Worm (Caenorhabditis elegans) whole organism, early embryonic: ENCODE measurements around the gene puf-5.

Experiments
- B0310.2 ChIP-seq: sonication (generic microtip); optimal IDR thresholded peaks from 2 replicates; lab custom pipeline; 2016; ENCODE audit warnings: mild to moderate bottlenecking, missing genetic modification characterization, missing compliant biosample characterization
- F13C5.2 ChIP-seq: sonication (generic microtip); optimal IDR thresholded peaks from 2 replicates; lab custom pipeline; 2017; ENCODE audit warnings: mild to moderate bottlenecking, missing genetic modification characterization, inconsistent platforms, missing compliant biosample characterization
- aly-1 ChIP-seq: sonication (generic microtip); optimal IDR thresholded peaks from 2 replicates; lab custom pipeline; 2016; ENCODE audit warnings: missing genetic modification characterization, missing compliant biosample characterization
- ama-1 ChIP-seq: fragments of 150-350 bp; optimal IDR thresholded peaks from 2 replicates; lab custom pipeline; 2014
- ceh-13 ChIP-seq: fragments of 200-800 bp; sonication (Bioruptor generic); optimal IDR thresholded peaks from 2 replicates; lab custom pipeline; 2018; ENCODE audit warnings: mild to moderate bottlenecking, missing genetic modification characterization, missing compliant biosample characterization
- ceh-36 ChIP-seq: sonication (generic microtip); optimal IDR thresholded peaks from 2 replicates; lab custom pipeline; 2016; ENCODE audit warnings: missing genetic modification characterization, inconsistent platforms, missing compliant biosample characterization
- ets-7 ChIP-seq: sonication (generic microtip); optimal IDR thresholded peaks from 2 replicates; lab custom pipeline; 2016; ENCODE audit warnings: missing genotype, missing genetic modification characterization, missing compliant biosample characterization
- flt-1 ChIP-seq: fragments of 200-800 bp; sonication (Bioruptor generic); IDR thresholded peaks from 2 replicates; pipeline ENCODE4 v1.3.6; 2022; ENCODE audit warnings: missing genetic modification characterization, missing compliant biosample characterization
- hmbx-1 ChIP-seq: sonication (generic microtip); optimal IDR thresholded peaks from 2 replicates; lab custom pipeline; 2016; ENCODE audit warnings: mild to moderate bottlenecking, missing genetic modification characterization, missing compliant biosample characterization
- hmg-4 ChIP-seq: fragments of 200-800 bp; sonication (Bioruptor generic); optimal IDR thresholded peaks from 2 replicates; lab custom pipeline; 2018; ENCODE audit warnings: mild to moderate bottlenecking, missing genetic modification characterization, missing compliant biosample characterization
- hnd-1 ChIP-seq: sonication (generic microtip); optimal IDR thresholded peaks from 2 replicates; lab custom pipeline; 2016; ENCODE audit warnings: missing genetic modification characterization, missing compliant biosample characterization
- pes-1 ChIP-seq: fragments of 200-800 bp; sonication (Bioruptor generic); IDR thresholded peaks from 2 replicates; pipeline ENCODE4 v1.3.6; 2022; ENCODE audit warnings: missing genetic modification reagents, missing genetic modification characterization, missing compliant biosample characterization
- scrt-1 ChIP-seq: fragments of 200-800 bp; sonication (Bioruptor generic); IDR thresholded peaks from 2 replicates; pipeline ENCODE4 v1.3.6; 2022; ENCODE audit warnings: missing genetic modification characterization, missing compliant biosample characterization
- sea-1 ChIP-seq: fragments of 200-800 bp; sonication (Bioruptor generic); conservative IDR thresholded peaks from 2 replicates; pipeline ENCODE4 v1.3.6; 2022; ENCODE audit warnings: missing genetic modification characterization, missing compliant biosample characterization
- tbx-11 ChIP-seq: fragments of 200-800 bp; sonication (Bioruptor generic); IDR thresholded peaks from 2 replicates; pipeline ENCODE4 v1.3.6; 2022; ENCODE audit warnings: missing genetic modification characterization, missing compliant biosample characterization
- tbx-37 ChIP-seq: fragments of 200-800 bp; sonication (Bioruptor generic); conservative IDR thresholded peaks from 2 replicates; pipeline ENCODE4 v1.3.6; 2022; ENCODE audit warnings: missing genetic modification reagents, missing genetic modification characterization, missing compliant biosample characterization
- tra-4 ChIP-seq: sonication (generic microtip); optimal IDR thresholded peaks from 2 replicates; lab custom pipeline; 2017; ENCODE audit warnings: missing genetic modification characterization, missing compliant biosample characterization

The puf-5 gene

ce11 chrII:8606549-8606948 lies 31.2 kb downstream of the puf-5 start, which contains the start of gene F28C6.8:
Gene F28C6.8, plus strand, starts transcription at chrII:8606849.
- TF ChIP-seq tra-4 (tag; lab: Kevin White, UChicago) = no peak
- no peak for TF ChIP-seq ets-7 (tag; lab: Kevin White, UChicago)
- no peak for TF ChIP-seq sea-1 (GFP tag; lab: Robert Waterston, UW)
- no peak for TF ChIP-seq tbx-11 (GFP tag; lab: Robert Waterston, UW)
- no peak for TF ChIP-seq F13C5.2 (tag; lab: Kevin White, UChicago)
- no peak for TF ChIP-seq ceh-13 (GFP tag; lab: Kevin White, UChicago)
- TF ChIP-seq flt-1 = no peak
- no peak for TF ChIP-seq hmg-4 (GFP tag; lab: Kevin White, UChicago)
- TF ChIP-seq hmbx-1 (tag; lab: Kevin White, UChicago) = no peak
- TF ChIP-seq tbx-37 (GFP tag; lab: Robert Waterston, UW) = no peak
- no peak for TF ChIP-seq ama-1
- no peak for TF ChIP-seq ceh-36
- TF ChIP-seq hnd-1 (tag; lab: Kevin White, UChicago) = no peak
- no peak for TF ChIP-seq aly-1 (tag; lab: Kevin White, UChicago)
- TF ChIP-seq scrt-1 (GFP tag; lab: Robert Waterston, UW) = no peak
- no peak for TF ChIP-seq pes-1 (GFP tag; lab: Robert Waterston, UW)
- no peak for TF ChIP-seq B0310.2 (tag; lab: Kevin White, UChicago)

ce11 chrII:8607662-8608061 lies 32.3 kb downstream of the puf-5 start, which contains the start of gene F28C6.10:
Gene F28C6.10, plus strand, starts transcription at chrII:8607962.
- TF ChIP-seq aly-1 (tag; lab: Kevin White, UChicago) (no peak), ets-7 (tag; lab: Kevin White, UChicago) (no peak), sea-1 (GFP tag; lab: Robert Waterston, UW) (no peak), ceh-13 (GFP tag; lab: Kevin White, UChicago) (no peak), tra-4 (tag; lab: Kevin White, UChicago) (no peak), pes-1 (GFP tag; lab: Robert Waterston, UW) (no peak), tbx-11 (GFP tag; lab: Robert Waterston, UW) (no peak), tbx-37 (GFP tag; lab: Robert Waterston, UW) (no peak), flt-1 (no peak), hnd-1 (tag; lab: Kevin White, UChicago) (no peak), B0310.2 (tag; lab: Kevin White, UChicago) (no peak)

ce11 chrII:8610085-8610484 lies 34.7 kb downstream of the puf-5 start, which contains the start of gene F28C6.9:
Gene F28C6.9, minus strand, starts transcription at chrII:8610185.
- TF ChIP-seq scrt-1 (GFP tag; lab: Robert Waterston, UW) (no peak), pes-1 (GFP tag; lab: Robert Waterston, UW) (no peak), hnd-1 (tag; lab: Kevin White, UChicago) (no peak), hmbx-1 (tag; lab: Kevin White, UChicago) (no peak), tbx-11 (GFP tag; lab: Robert Waterston, UW) (no peak), sea-1 (GFP tag; lab: Robert Waterston, UW) (no peak), tbx-37 (GFP tag; lab: Robert Waterston, UW) (no peak), tra-4 (tag; lab: Kevin White, UChicago) (no peak), ceh-13 (GFP tag; lab: Kevin White, UChicago) (no peak), F13C5.2 (tag; lab: Kevin White, UChicago) (no peak), ama-1 (no peak), flt-1 (no peak), B0310.2 (tag; lab: Kevin White, UChicago) (no peak), ceh-36 (no peak), aly-1 (tag; lab: Kevin White, UChicago) (no peak), ets-7 (tag; lab: Kevin White, UChicago) (no peak)

- TF ChIP-seq hmg-4 (GFP tag; lab: Kevin White, UChicago) (no peak), tbx-37 (GFP tag; lab: Robert Waterston, UW) (no peak), hmbx-1 (tag; lab: Kevin White, UChicago) (no peak), scrt-1 (GFP tag; lab: Robert Waterston, UW) (no peak), sea-1 (GFP tag; lab: Robert Waterston, UW) (no peak), F13C5.2 (tag; lab: Kevin White, UChicago) (no peak), ceh-13 (GFP tag; lab: Kevin White, UChicago) (no peak), tbx-11 (GFP tag; lab: Robert Waterston, UW) (no peak), tra-4 (tag; lab: Kevin White, UChicago) (no peak), ets-7 (tag; lab: Kevin White, UChicago) (no peak), pes-1 (GFP tag; lab: Robert Waterston, UW) (no peak), aly-1 (tag; lab: Kevin White, UChicago) (no peak), hnd-1 (tag; lab: Kevin White, UChicago) (no peak)
Measured at ce11 chrII:8610585-8610984, 35.2 kb downstream of the puf-5 start.

ce11 chrII:8611330-8611729 lies 36.0 kb downstream of the puf-5 start:
- TF ChIP-seq flt-1 (no peak), hnd-1 (tag; lab: Kevin White, UChicago) (no peak), hmbx-1 (tag; lab: Kevin White, UChicago) (no peak), ceh-13 (GFP tag; lab: Kevin White, UChicago) (no peak), B0310.2 (tag; lab: Kevin White, UChicago) (no peak), aly-1 (tag; lab: Kevin White, UChicago) (no peak), scrt-1 (GFP tag; lab: Robert Waterston, UW) (no peak), ceh-36 (no peak), sea-1 (GFP tag; lab: Robert Waterston, UW) (no peak), tbx-37 (GFP tag; lab: Robert Waterston, UW) (no peak), pes-1 (GFP tag; lab: Robert Waterston, UW) (no peak), F13C5.2 (tag; lab: Kevin White, UChicago) (no peak), tbx-11 (GFP tag; lab: Robert Waterston, UW) (no peak), ama-1 (no peak)

ce11 chrII:8612470-8612869 lies 37.1 kb downstream of the puf-5 start, which contains the start of gene T22C8.1:
Gene T22C8.1, plus strand, starts transcription at chrII:8612770.
- TF ChIP-seq hmg-4 (GFP tag; lab: Kevin White, UChicago) (no peak), hnd-1 (tag; lab: Kevin White, UChicago) (no peak)

- no peak for TF ChIP-seq tbx-11 (GFP tag; lab: Robert Waterston, UW)
- TF ChIP-seq hmbx-1 (tag; lab: Kevin White, UChicago) = no peak
- no peak for TF ChIP-seq B0310.2 (tag; lab: Kevin White, UChicago)
- TF ChIP-seq sea-1 (GFP tag; lab: Robert Waterston, UW) = no peak
- no peak for TF ChIP-seq hnd-1 (tag; lab: Kevin White, UChicago)
- TF ChIP-seq pes-1 (GFP tag; lab: Robert Waterston, UW) = no peak
- TF ChIP-seq scrt-1 (GFP tag; lab: Robert Waterston, UW) = no peak
- no peak for TF ChIP-seq ets-7 (tag; lab: Kevin White, UChicago)
- TF ChIP-seq hmg-4 (GFP tag; lab: Kevin White, UChicago) = no peak
- no peak for TF ChIP-seq tra-4 (tag; lab: Kevin White, UChicago)
- TF ChIP-seq ama-1 = no peak
- TF ChIP-seq ceh-13 (GFP tag; lab: Kevin White, UChicago) = no peak
- TF ChIP-seq F13C5.2 (tag; lab: Kevin White, UChicago) = no peak
Measured at ce11 chrII:8616155-8616554, 40.8 kb downstream of the puf-5 start.
